Fruit fly (Drosophila melanogaster): Measurements from ENCODE around the gene Eh.

DNA sequence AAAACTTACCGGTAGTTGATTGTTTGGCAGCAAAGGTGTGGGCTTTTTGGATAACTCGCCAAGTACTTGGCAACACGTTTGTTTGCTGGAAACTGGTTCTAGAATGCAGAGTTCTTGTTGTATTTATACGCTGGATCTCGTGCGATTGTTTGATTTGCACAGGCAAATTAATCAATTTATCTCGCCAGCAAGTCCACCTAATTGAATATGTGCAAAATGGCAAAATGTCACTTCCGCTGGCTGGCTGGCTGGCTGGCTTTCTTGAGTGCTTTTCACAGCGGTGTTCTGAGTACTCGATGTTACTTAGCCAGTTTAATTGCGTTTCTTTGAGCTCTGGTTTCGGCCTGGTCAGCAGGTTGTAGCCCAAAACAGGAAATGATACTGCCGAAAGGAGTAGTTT lies at the start of gene Eh:
- TF ChIP-seq CG15710 (tag; optimal IDR thresholded peaks at IDR 0.05): no peak
- no peak for TF ChIP-seq gl (tag; optimal IDR thresholded peaks at IDR 0.05)
- no peak for TF ChIP-seq CG8159 (tag; optimal IDR thresholded peaks at IDR 0.05)
- TF ChIP-seq CG34367 (tag; optimal IDR thresholded peaks at IDR 0.05): no peak
- no peak for TF ChIP-seq Snoo (tag; optimal IDR thresholded peaks at IDR 0.05)
- no peak for TF ChIP-seq Pif1A (GFP tag; optimal IDR thresholded peaks at IDR 0.05)
